ENCODE assay signal across 7 worm cellular contexts in the genomic region with DNA sequence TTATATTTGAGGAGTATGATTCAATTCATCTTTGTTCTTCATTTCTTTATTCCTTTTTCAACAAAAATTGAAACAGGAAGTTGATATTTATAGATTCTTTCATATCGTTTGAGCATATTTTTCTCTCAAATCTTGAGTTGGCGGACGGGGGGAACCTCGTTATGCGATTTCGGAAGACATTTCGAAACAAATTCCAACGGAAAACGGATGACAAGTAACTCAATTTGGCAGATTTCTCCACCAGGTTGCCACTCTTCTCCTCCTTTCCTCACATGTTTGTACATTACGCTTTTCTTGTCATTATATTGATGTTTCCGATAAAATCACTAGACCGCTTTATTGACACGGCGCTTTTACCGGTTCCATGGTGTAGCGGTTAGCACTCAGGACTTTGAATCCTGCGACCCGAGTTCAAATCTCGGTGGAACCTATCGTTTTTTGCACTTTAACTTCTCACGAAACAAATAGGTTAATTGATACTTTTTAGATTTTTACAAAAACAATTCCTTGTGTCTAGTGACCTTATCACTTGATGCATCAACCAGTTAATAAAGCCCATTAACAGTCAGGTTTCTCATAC.
TF ChIP-seq lines count a peak whose summit lies in the region.

No protein-coding gene starts in this region.

TF ChIP-seq in whole organism, L1 larva, 84 proteins besides CTCF, POLR2A, EP300 and RAD21 (continues in another document):
- no peak for TF ChIP-seq pag-3 (tag; optimal IDR thresholded peaks at IDR 0.05; lab: Kevin White, UChicago; ENCODE audit: borderline replicate concordance, insufficient read depth)
- peak; percentile 3 for TF ChIP-seq elt-2 (tag; optimal IDR thresholded peaks at IDR 0.05; lab: Kevin White, UChicago)
- no peak for TF ChIP-seq fkh-10 (GFP tag; optimal IDR thresholded peaks at IDR 0.05; lab: Kevin White, UChicago)
- no peak for TF ChIP-seq hpl-2 (GFP tag; optimal IDR thresholded peaks at IDR 0.05; lab: Kevin White, UChicago)
- TF ChIP-seq snu-23 (GFP tag; optimal IDR thresholded peaks at IDR 0.05; lab: Kevin White, UChicago), result peak; percentile 27
- no peak for TF ChIP-seq hlh-4 (tag; optimal IDR thresholded peaks at IDR 0.05; lab: Kevin White, UChicago)
- no peak for TF ChIP-seq tlp-1 (tag; optimal IDR thresholded peaks at IDR 0.05; lab: Kevin White, UChicago)
- TF ChIP-seq nhr-47 (tag; optimal IDR thresholded peaks at IDR 0.05; lab: Kevin White, UChicago), result peak; percentile 11
- TF ChIP-seq nhr-20 (tag; optimal IDR thresholded peaks at IDR 0.05; lab: Kevin White, UChicago), result peak; percentile 2
- TF ChIP-seq zag-1 (tag; optimal IDR thresholded peaks at IDR 0.05; lab: Kevin White, UChicago), result no peak
- no peak for TF ChIP-seq unc-30 (tag; optimal IDR thresholded peaks at IDR 0.05; lab: Kevin White, UChicago)
- peak; percentile 43 for TF ChIP-seq lin-14 (GFP tag; optimal IDR thresholded peaks at IDR 0.05; lab: Kevin White, UChicago)

TF ChIP-seq in whole organism, L2 larva, 48 proteins besides CTCF, POLR2A, EP300 and RAD21:
- peak; percentile 39 for TF ChIP-seq nhr-129 (tag; optimal IDR thresholded peaks at IDR 0.05; lab: Kevin White, UChicago)
- peak; percentile 21 for TF ChIP-seq fos-1 (tag; optimal IDR thresholded peaks at IDR 0.05; lab: Kevin White, UChicago)
- TF ChIP-seq elt-3 (tag; optimal IDR thresholded peaks at IDR 0.05; lab: Kevin White, UChicago), result no peak
- no peak for TF ChIP-seq gmeb-1 (tag; optimal IDR thresholded peaks at IDR 0.05; lab: Kevin White, UChicago)

TF ChIP-seq in whole organism, L3 larva, 47 proteins besides CTCF, POLR2A, EP300 and RAD21:
- TF ChIP-seq skn-1 (tag; optimal IDR thresholded peaks at IDR 0.05; lab: Kevin White, UChicago) (no peak), elt-2 (tag; optimal IDR thresholded peaks at IDR 0.05; lab: Kevin White, UChicago) (peak; percentile 25), pha-4 (tag; optimal IDR thresholded peaks at IDR 0.05; lab: Kevin White, UChicago) (peak; percentile 21)

TF ChIP-seq in whole organism, L4 larva, 104 proteins besides CTCF, POLR2A, EP300 and RAD21:
- TF ChIP-seq mdt-29 (GFP tag; IDR thresholded peaks at IDR 0.05; lab: Robert Waterston, UW), result no peak
- peak; percentile 44 for TF ChIP-seq aha-1 (tag; lab: Kevin White, UChicago)
- TF ChIP-seq Y105C5A.15 (GFP tag; IDR thresholded peaks at IDR 0.05; lab: Robert Waterston, UW), result no peak
- TF ChIP-seq snpc-1.2 (GFP tag; IDR thresholded peaks at IDR 0.05; lab: Robert Waterston, UW), result peak; percentile 85
- TF ChIP-seq ces-1 (GFP tag; optimal IDR thresholded peaks at IDR 0.05; lab: Kevin White, UChicago), result peak; percentile 33
- peak; percentile 70 for TF ChIP-seq vab-7 (GFP tag; IDR thresholded peaks at IDR 0.05; lab: Robert Waterston, UW)
- 0 out of 2 replicates have a peak, but pooled peaks have one; percentile 33 for TF ChIP-seq F26F4.8 (GFP tag; conservative IDR thresholded peaks at IDR 0.05; lab: Robert Waterston, UW)
- TF ChIP-seq dmd-8 (GFP tag; IDR thresholded peaks at IDR 0.05; lab: Robert Waterston, UW), result 0 out of 2 replicates have a peak, but pooled peaks have one; percentile 58
- peak; percentile 26 for TF ChIP-seq hlh-30 (tag; optimal IDR thresholded peaks at IDR 0.05; lab: Kevin White, UChicago; ENCODE audit: insufficient read depth)
- no peak for TF ChIP-seq nhr-77 (tag; optimal IDR thresholded peaks at IDR 0.05; lab: Kevin White, UChicago)

TF ChIP-seq in whole organism, late embryonic, 69 proteins besides CTCF, POLR2A, EP300 and RAD21:
- TF ChIP-seq elt-2 (tag; optimal IDR thresholded peaks at IDR 0.05; lab: Kevin White, UChicago) (no peak), unc-42 (tag; optimal IDR thresholded peaks at IDR 0.05; lab: Kevin White, UChicago) (peak; percentile 57)

TF ChIP-seq in whole organism, mixed stage, embryonic, 35 proteins besides CTCF, POLR2A, EP300 and RAD21:
- TF ChIP-seq mls-2 (tag; optimal IDR thresholded peaks at IDR 0.05; lab: Kevin White, UChicago) (no peak), ces-1 (GFP tag; optimal IDR thresholded peaks at IDR 0.05; lab: Kevin White, UChicago) (peak; percentile 76), bed-3 (GFP tag; optimal IDR thresholded peaks at IDR 0.05; lab: Kevin White, UChicago) (no peak), sem-2 (GFP tag; optimal IDR thresholded peaks at IDR 0.05; lab: Kevin White, UChicago) (no peak)

TF ChIP-seq in whole organism, young adult, 124 proteins besides CTCF, POLR2A, EP300 and RAD21 (continues in another document):
- TF ChIP-seq T07F8.4 (tag; optimal IDR thresholded peaks at IDR 0.05; lab: Kevin White, UChicago), result no peak
- TF ChIP-seq sptf-2 (GFP tag; optimal IDR thresholded peaks at IDR 0.05; lab: Kevin White, UChicago), result no peak
- no peak for TF ChIP-seq nhr-179 (tag; optimal IDR thresholded peaks at IDR 0.05; lab: Kevin White, UChicago)
- no peak for TF ChIP-seq akir-1 (GFP tag; optimal IDR thresholded peaks at IDR 0.05; lab: Kevin White, UChicago)
- no peak for TF ChIP-seq rec-8 (tag; optimal IDR thresholded peaks at IDR 0.05; lab: Kevin White, UChicago)
- peak; percentile 79; the same call in 1 of the 2 replicates for TF ChIP-seq lin-26 (GFP tag; IDR thresholded peaks at IDR 0.05; lab: Robert Waterston, UW)
- no peak for TF ChIP-seq attf-6 (GFP tag; IDR thresholded peaks at IDR 0.05; lab: Robert Waterston, UW)
- TF ChIP-seq unc-130 (GFP tag; optimal IDR thresholded peaks at IDR 0.05; lab: Kevin White, UChicago), result no peak
- TF ChIP-seq hmg-1.2 (GFP tag; IDR thresholded peaks at IDR 0.05; lab: Robert Waterston, UW), result no peak
- no peak for TF ChIP-seq F22D6.2 (tag; optimal IDR thresholded peaks at IDR 0.05; lab: Kevin White, UChicago)
- peak; percentile 39 for TF ChIP-seq F23B12.7 (tag; optimal IDR thresholded peaks at IDR 0.05; lab: Kevin White, UChicago; ENCODE audit: insufficient read depth)
- no peak for TF ChIP-seq zfh-2 (GFP tag; conservative IDR thresholded peaks at IDR 0.05; lab: Robert Waterston, UW)
- TF ChIP-seq tbx-9 (tag; optimal IDR thresholded peaks at IDR 0.05; lab: Kevin White, UChicago; ENCODE audit: borderline replicate concordance), result no peak
- TF ChIP-seq nhr-90 (tag; optimal IDR thresholded peaks at IDR 0.05; lab: Kevin White, UChicago), result no peak
- no peak for TF ChIP-seq ets-4 (GFP tag; optimal IDR thresholded peaks at IDR 0.05; lab: Kevin White, UChicago)
- TF ChIP-seq mes-4 (tag; optimal IDR thresholded peaks at IDR 0.05; lab: Kevin White, UChicago), result no peak
- TF ChIP-seq ccch-3 (GFP tag; optimal IDR thresholded peaks at IDR 0.05; lab: Kevin White, UChicago), result no peak
- no peak for TF ChIP-seq ztf-6 (GFP tag; IDR thresholded peaks at IDR 0.05; lab: Robert Waterston, UW)
- TF ChIP-seq F37B4.10 (GFP tag; IDR thresholded peaks at IDR 0.05; lab: Robert Waterston, UW), result no peak
- no peak for TF ChIP-seq Y53F4B.3 (GFP tag; IDR thresholded peaks at IDR 0.05; lab: Robert Waterston, UW)
- TF ChIP-seq ceh-27 (GFP tag; optimal IDR thresholded peaks at IDR 0.05; lab: Kevin White, UChicago), result no peak
- TF ChIP-seq nfya-2 (GFP tag; IDR thresholded peaks at IDR 0.05; lab: Robert Waterston, UW), result no peak
- 0 out of 2 replicates have a peak, but pooled peaks have one; percentile 32 for TF ChIP-seq D2030.7 (GFP tag; IDR thresholded peaks at IDR 0.05; lab: Robert Waterston, UW)
- peak; percentile 67 for TF ChIP-seq rpc-1 (optimal IDR thresholded peaks at IDR 0.05; lab: Kevin White, UChicago)
- peak; percentile 84 for TF ChIP-seq rpc-1 (tag; optimal IDR thresholded peaks at IDR 0.05; lab: Kevin White, UChicago)
- TF ChIP-seq pbrm-1 (GFP tag; IDR thresholded peaks at IDR 0.05; lab: Robert Waterston, UW), result no peak
- TF ChIP-seq snpc-3.4 (tag; optimal IDR thresholded peaks at IDR 0.05; lab: Kevin White, UChicago), result no peak
- 0 out of 2 replicates have a peak, but pooled peaks have one; percentile 9 for TF ChIP-seq ztf-25 (GFP tag; IDR thresholded peaks at IDR 0.05; lab: Robert Waterston, UW)
- TF ChIP-seq egrh-3 (GFP tag; IDR thresholded peaks at IDR 0.05; lab: Robert Waterston, UW), result no peak
- no peak for TF ChIP-seq ama-1 (optimal IDR thresholded peaks at IDR 0.05; lab: Kevin White, UChicago)
- no peak for TF ChIP-seq ama-1 (GFP tag; optimal IDR thresholded peaks at IDR 0.05; lab: Kevin White, UChicago)
- TF ChIP-seq lsl-1 (GFP tag; optimal IDR thresholded peaks at IDR 0.05; lab: Kevin White, UChicago), result no peak
- TF ChIP-seq madf-6 (GFP tag; IDR thresholded peaks at IDR 0.05; lab: Robert Waterston, UW), result no peak
- no peak for TF ChIP-seq F39B2.1 (GFP tag; IDR thresholded peaks at IDR 0.05; lab: Robert Waterston, UW)
- no peak for TF ChIP-seq aptf-2 (GFP tag; conservative IDR thresholded peaks at IDR 0.05; lab: Robert Waterston, UW)
- no peak for TF ChIP-seq pha-4 (tag; optimal IDR thresholded peaks at IDR 0.05; lab: Kevin White, UChicago)
- TF ChIP-seq cebp-2 (GFP tag; IDR thresholded peaks at IDR 0.05; lab: Robert Waterston, UW), result no peak
- TF ChIP-seq him-1 (tag; optimal IDR thresholded peaks at IDR 0.05; lab: Kevin White, UChicago), result peak; percentile 54
- no peak for TF ChIP-seq C17E4.6 (GFP tag; IDR thresholded peaks at IDR 0.05; lab: Robert Waterston, UW)
- peak; percentile 37 for TF ChIP-seq die-1 (tag; optimal IDR thresholded peaks at IDR 0.05; lab: Kevin White, UChicago)
- TF ChIP-seq ztf-26 (tag; optimal IDR thresholded peaks at IDR 0.05; lab: Kevin White, UChicago), result no peak
- no peak for TF ChIP-seq madf-10 (tag; optimal IDR thresholded peaks at IDR 0.05; lab: Kevin White, UChicago)
- TF ChIP-seq nfya-1 (tag; optimal IDR thresholded peaks at IDR 0.05; lab: Kevin White, UChicago; ENCODE audit: borderline replicate concordance, insufficient read depth), result no peak
- no peak for TF ChIP-seq bed-2 (GFP tag; IDR thresholded peaks at IDR 0.05; lab: Robert Waterston, UW)
- TF ChIP-seq B0035.1 (tag; optimal IDR thresholded peaks at IDR 0.05; lab: Kevin White, UChicago), result no peak
- no peak for TF ChIP-seq lir-1 (GFP tag; conservative IDR thresholded peaks at IDR 0.05; lab: Robert Waterston, UW)
- no peak for TF ChIP-seq dpff-1 (tag; optimal IDR thresholded peaks at IDR 0.05; lab: Kevin White, UChicago)
- TF ChIP-seq hlh-26 (GFP tag; conservative IDR thresholded peaks at IDR 0.05; lab: Robert Waterston, UW), result no peak
- peak; percentile 8 for TF ChIP-seq lsy-27 (tag; optimal IDR thresholded peaks at IDR 0.05; lab: Kevin White, UChicago; ENCODE audit: borderline replicate concordance, insufficient read depth)
- TF ChIP-seq Y67H2A.10 (GFP tag; conservative IDR thresholded peaks at IDR 0.05; lab: Robert Waterston, UW), result no peak
- no peak for TF ChIP-seq hmg-20 (GFP tag; IDR thresholded peaks at IDR 0.05; lab: Robert Waterston, UW)
- no peak for TF ChIP-seq F10E7.11 (tag; optimal IDR thresholded peaks at IDR 0.05; lab: Kevin White, UChicago)
- TF ChIP-seq attf-5 (GFP tag; optimal IDR thresholded peaks at IDR 0.05; lab: Kevin White, UChicago), result no peak
